Worm (Caenorhabditis elegans) whole organism, L3 larva: ENCODE data around the gene C38C3.6.

Experiments used
- aly-2 ChIP-seq: fragments of 150-350 bp; optimal IDR thresholded peaks from 2 replicates; lab custom pipeline; 2014; ENCODE audit warnings: missing biosample characterization, missing genetic modification characterization
- ama-1 ChIP-seq: fragments of 150-350 bp; optimal IDR thresholded peaks from 2 replicates; lab custom pipeline; 2018
- ceh-82 ChIP-seq: fragments of 150-350 bp; optimal IDR thresholded peaks from 2 replicates; lab custom pipeline; 2014; ENCODE audit warnings: missing biosample characterization, missing genetic modification characterization
- jun-1 ChIP-seq: fragments of 150-350 bp; optimal IDR thresholded peaks from 2 replicates; lab custom pipeline; 2014; ENCODE audit warnings: missing biosample characterization, missing genetic modification reagents, missing genetic modification characterization
- lin-15B ChIP-seq: fragments of 150-350 bp; optimal IDR thresholded peaks from 2 replicates; lab custom pipeline; 2014; ENCODE audit warnings: missing biosample characterization, missing genetic modification characterization
- mdl-1 ChIP-seq: fragments of 150-350 bp; optimal IDR thresholded peaks from 2 replicates; lab custom pipeline; 2014; ENCODE audit warnings: missing biosample characterization, missing genetic modification characterization
- nhr-11 ChIP-seq: fragments of 150-350 bp; optimal IDR thresholded peaks from 2 replicates; lab custom pipeline; 2014; ENCODE audit warnings: missing biosample characterization, missing genetic modification characterization
- skn-1 ChIP-seq: fragments of 150-350 bp; optimal IDR thresholded peaks from 2 replicates; lab custom pipeline; 2014; ENCODE audit warnings: missing biosample characterization, missing genetic modification characterization
- snpc-4 ChIP-seq: fragments of 150-350 bp; optimal IDR thresholded peaks from 2 replicates; lab custom pipeline; 2014; ENCODE audit warnings: missing biosample characterization, missing genetic modification characterization

DNA sequence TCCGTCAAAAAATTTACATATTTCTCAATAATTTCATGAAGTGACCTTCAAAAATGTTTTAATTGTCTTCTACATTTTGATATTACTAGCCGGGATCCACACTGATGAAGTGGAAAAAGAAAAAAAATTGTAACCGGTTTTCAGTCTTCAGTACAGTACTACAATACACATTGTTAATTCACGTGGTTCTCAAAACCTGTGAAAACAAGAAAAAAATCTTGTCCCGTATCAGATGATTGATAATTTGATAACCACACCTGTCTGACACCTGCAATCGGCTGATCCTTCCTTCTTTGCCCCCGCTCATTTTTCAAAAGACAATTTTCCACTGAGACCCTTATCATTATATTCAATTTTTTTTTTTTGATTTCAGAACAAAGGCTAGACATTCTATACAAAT is 52.6 kb downstream of the C38C3.6 start, which contains the start of gene R09B5.11:
- TF ChIP-seq snpc-4 (tag; lab: Kevin White, UChicago) (no peak), mdl-1 (no peak), skn-1 (no peak), lin-15B (tag; lab: Kevin White, UChicago) (no peak), ceh-82 (tag; lab: Kevin White, UChicago) (no peak), nhr-11 (tag; lab: Kevin White, UChicago) (no peak), aly-2 (tag; lab: Kevin White, UChicago) (no peak), jun-1 (tag; lab: Kevin White, UChicago) (no peak), ama-1 (lab: Kevin White, UChicago) (no peak)
